Fruit fly (Drosophila melanogaster): Measurements from ENCODE around the gene p130CAS.

Gene p130CAS

DNA sequence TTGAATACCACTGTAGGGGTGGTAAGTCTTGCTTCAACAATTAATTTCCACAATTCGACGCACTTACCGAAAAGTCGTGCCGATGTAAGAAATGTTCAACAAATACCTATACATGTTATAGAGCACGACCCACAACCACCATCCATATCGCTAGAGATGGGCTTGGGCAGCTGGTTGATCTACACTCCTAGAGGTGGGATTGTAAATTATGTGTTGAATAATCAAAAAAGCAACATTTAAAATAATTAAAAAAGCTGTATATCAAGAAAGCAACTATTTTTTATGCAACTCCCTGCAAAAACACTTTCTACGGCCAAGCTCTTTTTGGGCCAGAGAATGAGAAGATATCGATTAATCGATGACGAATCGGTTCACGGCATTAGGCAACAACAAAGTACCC is 31.6 kb downstream of the p130CAS start, which contains the start of the genes CG34140, Mkp and Mtch (continued):
- TF ChIP-seq aop (GFP tag; IDR thresholded peaks at IDR 0.05) (peak; percentile 63; the same call in 1 of the 2 replicates), Asciz (GFP tag; optimal IDR thresholded peaks at IDR 0.05) (no peak), CG7556 (GFP tag; optimal IDR thresholded peaks at IDR 0.05) (peak; percentile 74), CG4617 (GFP tag; optimal IDR thresholded peaks at IDR 0.05; ENCODE audit: borderline replicate concordance) (peak; percentile 93), scrt (GFP tag; optimal IDR thresholded peaks at IDR 0.05) (no peak), row (GFP tag; IDR thresholded peaks at IDR 0.05) (peak; percentile 94), CG17612 (GFP tag; IDR thresholded peaks at IDR 0.05) (no peak), CG12219 (GFP tag; optimal IDR thresholded peaks at IDR 0.05) (no peak), dati (GFP tag; IDR thresholded peaks at IDR 0.05) (no peak), CG8281 (tag; optimal IDR thresholded peaks at IDR 0.05) (no peak), CG10321 (GFP tag; IDR thresholded peaks at IDR 0.05) (0 out of 2 replicates have a peak, but pooled peaks have one; percentile 26), CG32767 (GFP tag; IDR thresholded peaks at IDR 0.05) (peak; percentile 89), CG4328 (GFP tag; optimal IDR thresholded peaks at IDR 0.05) (peak; percentile 68), dysf (GFP tag; IDR thresholded peaks at IDR 0.05) (peak; percentile 76), Myb (GFP tag; optimal IDR thresholded peaks at IDR 0.05) (peak; percentile 72), CG3838 (GFP tag; optimal IDR thresholded peaks at IDR 0.05) (peak; percentile 63), D19B (GFP tag; optimal IDR thresholded peaks at IDR 0.05) (no peak), Sry-δ (GFP tag; optimal IDR thresholded peaks at IDR 0.05) (peak; percentile 99), seq (GFP tag; IDR thresholded peaks at IDR 0.05) (peak; percentile 48; the same call in 1 of the 2 replicates), klu (GFP tag; IDR thresholded peaks at IDR 0.05) (peak; percentile 74), CG1024 (GFP tag; IDR thresholded peaks at IDR 0.05) (peak; percentile 48; the same call in 1 of the 2 replicates), Max (GFP tag; optimal IDR thresholded peaks at IDR 0.05) (peak; percentile 88), gsb (GFP tag; IDR thresholded peaks at IDR 0.05) (0 out of 2 replicates have a peak, but pooled peaks have one; percentile 40), crp (GFP tag; optimal IDR thresholded peaks at IDR 0.05) (peak; percentile 38 to 85), CoRest (tag; optimal IDR thresholded peaks at IDR 0.05) (no peak), CG2199 (GFP tag; IDR thresholded peaks at IDR 0.05) (no peak), tx (GFP tag; optimal IDR thresholded peaks at IDR 0.05) (peak; percentile 83), bowl (GFP tag; IDR thresholded peaks at IDR 0.05) (peak; percentile 47; the same call in 1 of the 2 replicates), Adf1 (GFP tag; IDR thresholded peaks at IDR 0.05) (peak; percentile 60), Fer2 (tag; optimal IDR thresholded peaks at IDR 0.05) (peak; percentile 64), CG6813 (GFP tag; optimal IDR thresholded peaks at IDR 0.05) (no peak), tll (GFP tag; optimal IDR thresholded peaks at IDR 0.05) (no peak), z (GFP tag; IDR thresholded peaks at IDR 0.05) (no peak), HLH4C (GFP tag; IDR thresholded peaks at IDR 0.05; ENCODE audit: partially characterized antibody) (peak; percentile 92), CG6791 (GFP tag; IDR thresholded peaks at IDR 0.05; ENCODE audit: partially characterized antibody) (peak; percentile 74; the same call in 2 of the 3 replicates), psq (GFP tag; optimal IDR thresholded peaks at IDR 0.05) (peak; percentile 55), CG10209 (GFP tag; optimal IDR thresholded peaks at IDR 0.05) (no peak), Scr (GFP tag; IDR thresholded peaks at IDR 0.05; ENCODE audit: partially characterized antibody) (peak; percentile 98), CG11560 (tag; IDR thresholded peaks at IDR 0.05) (0 out of 3 replicates have a peak, but pooled peaks have one; percentile 43), Hr51 (GFP tag; optimal IDR thresholded peaks at IDR 0.05) (peak in 1 of 2 experiments; percentile 91), nerfin-1 (tag; optimal IDR thresholded peaks at IDR 0.05) (peak; percentile 99), HLHmδ (GFP tag; optimal IDR thresholded peaks at IDR 0.05) (no peak), da (GFP tag; optimal IDR thresholded peaks at IDR 0.05) (peak; percentile 44), stc (GFP tag; IDR thresholded peaks at IDR 0.05) (peak; percentile 74; the same call in 1 of the 2 replicates), wek (GFP tag; optimal IDR thresholded peaks at IDR 0.05) (peak; percentile 48), crc (GFP tag; optimal IDR thresholded peaks at IDR 0.05) (peak; percentile 84), Doc2 (GFP tag; IDR thresholded peaks at IDR 0.05) (no peak), D (optimal IDR thresholded peaks at IDR 0.05) (no peak), D (GFP tag; optimal IDR thresholded peaks at IDR 0.05) (peak; percentile 60), Neu2 (GFP tag; optimal IDR thresholded peaks at IDR 0.05; ENCODE audit: borderline replicate concordance) (peak; percentile 60)

All from whole organism, embryonic.